Fruit fly (Drosophila melanogaster): Measurements from ENCODE around the gene CG13362.

Gene CG13362

dm6 chrX:750047-750446, 1.1 kb downstream of the CG13362 start, which contains the start of gene CG5254:
Gene CG5254, plus strand, starts transcription at chrX:750347.
- TF ChIP-seq CG10147 (GFP tag; optimal IDR thresholded peaks at IDR 0.05) (no peak), CG9609 (GFP tag; optimal IDR thresholded peaks at IDR 0.05) (no peak), Hmx (GFP tag; optimal IDR thresholded peaks at IDR 0.05) (no peak), bcd (GFP tag; optimal IDR thresholded peaks at IDR 0.05) (no peak), Hr51 (GFP tag; optimal IDR thresholded peaks at IDR 0.05) (no peak), amos (GFP tag; IDR thresholded peaks at IDR 0.05; ENCODE audit: partially characterized antibody) (no peak), Kr (GFP tag; optimal IDR thresholded peaks at IDR 0.05) (no peak), Rfx (GFP tag; IDR thresholded peaks at IDR 0.05) (no peak), CG17568 (GFP tag; optimal IDR thresholded peaks at IDR 0.05) (no peak), CG11398 (GFP tag; optimal IDR thresholded peaks at IDR 0.05) (no peak), B-H2 (GFP tag; optimal IDR thresholded peaks at IDR 0.05) (no peak), CG6175 (GFP tag; IDR thresholded peaks at IDR 0.05) (no peak), sens (GFP tag) (no peak), HHEX (GFP tag; optimal IDR thresholded peaks at IDR 0.05) (no peak), wor (GFP tag; IDR thresholded peaks at IDR 0.05) (no peak), CG8388 (GFP tag; optimal IDR thresholded peaks at IDR 0.05) (no peak), CG7556 (GFP tag; optimal IDR thresholded peaks at IDR 0.05) (no peak), CG4730 (GFP tag; IDR thresholded peaks at IDR 0.05) (no peak), CG3065 (GFP tag; optimal IDR thresholded peaks at IDR 0.05) (no peak), ERR (GFP tag; optimal IDR thresholded peaks at IDR 0.05) (no peak)

dm6 chrX:739621-740216, 11.4 kb downstream of the CG13362 start:
- TF ChIP-seq sens (GFP tag) (peak; percentile 85), CG10979 (tag; optimal IDR thresholded peaks at IDR 0.05) (peak; percentile 23), bsh (GFP tag; optimal IDR thresholded peaks at IDR 0.05) (peak in 1 of 2 experiments; percentile 54), grn (GFP tag; optimal IDR thresholded peaks at IDR 0.05) (no peak), ken (GFP tag; IDR thresholded peaks at IDR 0.05) (no peak), vvl (GFP tag; IDR thresholded peaks at IDR 0.05) (peak; percentile 52; the same call in 1 of the 2 replicates), zfh1 (GFP tag; IDR thresholded peaks at IDR 0.05) (0 out of 3 replicates have a peak, but pooled peaks have one; percentile 20), nom (GFP tag; optimal IDR thresholded peaks at IDR 0.05) (peak; percentile 66), Mrtf (GFP tag; IDR thresholded peaks at IDR 0.05) (no peak), seq (GFP tag; IDR thresholded peaks at IDR 0.05) (no peak), jigr1 (GFP tag; IDR thresholded peaks at IDR 0.05) (no peak), D19B (GFP tag; optimal IDR thresholded peaks at IDR 0.05) (peak; percentile 38), D19A (tag; optimal IDR thresholded peaks at IDR 0.05) (peak; percentile 2), CG18599 (GFP tag; optimal IDR thresholded peaks at IDR 0.05) (peak; percentile 6), gcm (GFP tag; optimal IDR thresholded peaks at IDR 0.05) (peak; percentile 24), ATbp (GFP tag; optimal IDR thresholded peaks at IDR 0.05) (peak; percentile 7), prd (optimal IDR thresholded peaks at IDR 0.05) (no peak), prd (GFP tag; IDR thresholded peaks at IDR 0.05) (peak; percentile 35; the same call in 1 of the 3 replicates), Neu2 (GFP tag; optimal IDR thresholded peaks at IDR 0.05; ENCODE audit: borderline replicate concordance) (no peak), Hr78 (GFP tag; optimal IDR thresholded peaks at IDR 0.05) (no peak), CG31224 (GFP tag; IDR thresholded peaks at IDR 0.05) (no peak), Blimp-1 (GFP tag; optimal IDR thresholded peaks at IDR 0.05) (no peak), Med (GFP tag) (peak; percentile 72), Ets65A (GFP tag) (peak; percentile 80), CG4730 (GFP tag; IDR thresholded peaks at IDR 0.05) (no peak), sisA (GFP tag; IDR thresholded peaks at IDR 0.05) (peak; percentile 28; the same call in 1 of the 2 replicates), CG18262 (tag; optimal IDR thresholded peaks at IDR 0.05) (peak; percentile 26), CG12744 (GFP tag; optimal IDR thresholded peaks at IDR 0.05) (no peak), row (GFP tag; IDR thresholded peaks at IDR 0.05) (peak; percentile 40; the same call in 2 of the 3 replicates), CG15073 (GFP tag; optimal IDR thresholded peaks at IDR 0.05) (no peak), CG6689 (GFP tag; IDR thresholded peaks at IDR 0.05) (0 out of 2 replicates have a peak, but pooled peaks have one; percentile 5), ci (GFP tag; IDR thresholded peaks at IDR 0.05) (peak; percentile 23; the same call in 1 of the 3 replicates)
